Worm (Caenorhabditis elegans) whole organism, young adult: Measurements from ENCODE around the gene Y43F8B.2.

ENCODE experiments used
- C06A6.2 ChIP-seq: fragments of 200-800 bp; sonication (Bioruptor generic); conservative IDR thresholded peaks from 2 replicates; pipeline ENCODE4 v1.3.6; 2022; ENCODE audit warnings: missing genetic modification characterization, missing compliant biosample characterization
- F22D6.2 ChIP-seq: sonication (generic microtip); optimal IDR thresholded peaks from 2 replicates; lab custom pipeline; 2016; ENCODE audit warnings: mild to moderate bottlenecking, missing genetic modification characterization, missing compliant biosample characterization
- F23B12.7 ChIP-seq: sonication (generic microtip); optimal IDR thresholded peaks from 2 replicates; lab custom pipeline; 2017; ENCODE audit warnings: missing genetic modification characterization, mild to moderate bottlenecking, missing compliant biosample characterization, antibody characterized with exemption, moderate library complexity; ENCODE audit not compliant: insufficient read depth
- F52B5.7 ChIP-seq: sonication (generic microtip); optimal IDR thresholded peaks from 2 replicates; lab custom pipeline; 2016; ENCODE audit warnings: mild to moderate bottlenecking, missing genetic modification characterization, missing compliant biosample characterization
- K12H6.12 ChIP-seq: fragments of 200-800 bp; sonication (Bioruptor generic); optimal IDR thresholded peaks from 2 replicates; lab custom pipeline; 2018; ENCODE audit warnings: mild to moderate bottlenecking, missing genetic modification characterization, missing compliant biosample characterization
- Y53F4B.3 ChIP-seq: fragments of 200-800 bp; sonication (Bioruptor generic); IDR thresholded peaks from 2 replicates; pipeline ENCODE4 v1.3.6; 2022; ENCODE audit warnings: missing genetic modification reagents, missing genetic modification characterization, missing compliant biosample characterization
- Y56A3A.18 ChIP-seq: fragments of 200-800 bp; sonication (Bioruptor generic); IDR thresholded peaks from 2 replicates; pipeline ENCODE4 v1.3.6; 2022; ENCODE audit warnings: missing genetic modification reagents, missing genetic modification characterization, missing compliant biosample characterization
- akir-1 ChIP-seq: fragments of 200-800 bp; sonication (Bioruptor generic); optimal IDR thresholded peaks from 2 replicates; lab custom pipeline; 2018; ENCODE audit warnings: mild to moderate bottlenecking, missing genetic modification characterization, moderate library complexity, missing compliant biosample characterization
- ama-1 ChIP-seq, 3 experiments: fragments of 150-350 bp in 1 of 3; sonication (generic microtip) in 2 of 3; optimal IDR thresholded peaks; 2 replicates each; lab custom pipeline; 2014 to 2018; ENCODE audit warnings: missing biosample characterization in 2 of 3, missing genetic modification characterization in 2 of 3, missing genetic modification reagents in 2 of 3
- attf-5 ChIP-seq: fragments of 200-800 bp; sonication (Bioruptor generic); optimal IDR thresholded peaks from 2 replicates; lab custom pipeline; 2018; ENCODE audit warnings: mild to moderate bottlenecking, missing genetic modification characterization, missing compliant biosample characterization
- ccch-3 ChIP-seq: fragments of 200-800 bp; sonication (Bioruptor generic); optimal IDR thresholded peaks from 2 replicates; lab custom pipeline; 2018; ENCODE audit warnings: mild to moderate bottlenecking, missing genetic modification characterization, missing compliant biosample characterization
- ceh-100 ChIP-seq: fragments of 200-800 bp; sonication (Bioruptor generic); IDR thresholded peaks from 2 replicates; pipeline ENCODE4 v1.3.6; 2022; ENCODE audit warnings: missing genetic modification reagents, missing genetic modification characterization, missing compliant biosample characterization
- efl-1 ChIP-seq: fragments of 150-350 bp; optimal IDR thresholded peaks from 2 replicates; lab custom pipeline; 2014; ENCODE audit warnings: missing biosample characterization, missing genetic modification reagents, missing genetic modification characterization
- egl-18 ChIP-seq: fragments of 200-800 bp; sonication (Bioruptor generic); IDR thresholded peaks from 2 replicates; pipeline ENCODE4 v1.3.6; 2022; ENCODE audit warnings: missing genetic modification reagents, missing genetic modification characterization, missing compliant biosample characterization
- egrh-3 ChIP-seq: fragments of 200-800 bp; sonication (Bioruptor generic); IDR thresholded peaks from 2 replicates; pipeline ENCODE4 v1.3.6; 2022; ENCODE audit warnings: missing genetic modification reagents, missing genetic modification characterization, missing compliant biosample characterization
- ekl-4 ChIP-seq: fragments of 200-800 bp; sonication (Bioruptor generic); IDR thresholded peaks from 2 replicates; pipeline ENCODE4 v1.3.6; 2022; ENCODE audit warnings: missing genetic modification reagents, missing genetic modification characterization, missing compliant biosample characterization
- fkh-3 ChIP-seq: sonication (generic microtip); optimal IDR thresholded peaks from 2 replicates; lab custom pipeline; 2016; ENCODE audit warnings: mild to moderate bottlenecking, missing genetic modification characterization, missing compliant biosample characterization
- hsf-1 ChIP-seq: fragments of 200-800 bp; sonication (Bioruptor generic); IDR thresholded peaks from 2 replicates; pipeline ENCODE4 v1.3.6; 2022; ENCODE audit warnings: missing genetic modification reagents, missing genetic modification characterization, missing compliant biosample characterization
- lin-26 ChIP-seq: fragments of 200-800 bp; sonication (Bioruptor generic); IDR thresholded peaks from 2 replicates; pipeline ENCODE4 v1.3.6; 2022; ENCODE audit warnings: missing genetic modification reagents, missing genetic modification characterization, missing compliant biosample characterization
- lin-54 ChIP-seq: fragments of 200-800 bp; sonication (Bioruptor generic); optimal IDR thresholded peaks from 2 replicates; lab custom pipeline; 2018; ENCODE audit warnings: mild to moderate bottlenecking, missing genetic modification characterization, missing compliant biosample characterization
- lsl-1 ChIP-seq: fragments of 200-800 bp; sonication (Bioruptor generic); optimal IDR thresholded peaks from 2 replicates; lab custom pipeline; 2018; ENCODE audit warnings: mild to moderate bottlenecking, missing genetic modification characterization, moderate library complexity, missing compliant biosample characterization
- lsy-27 ChIP-seq: sonication (generic microtip); optimal IDR thresholded peaks from 2 replicates; lab custom pipeline; 2017; ENCODE audit warnings: missing genetic modification characterization, mild to moderate bottlenecking, missing compliant biosample characterization, antibody characterized with exemption, missing genotype, borderline replicate concordance; ENCODE audit not compliant: insufficient read depth
- madf-10 ChIP-seq: sonication (generic microtip); optimal IDR thresholded peaks from 2 replicates; lab custom pipeline; 2016; ENCODE audit warnings: mild to moderate bottlenecking, missing genetic modification characterization, missing compliant biosample characterization
- mel-28 ChIP-seq: sonication (generic microtip); optimal IDR thresholded peaks from 2 replicates; lab custom pipeline; 2016; ENCODE audit warnings: borderline replicate concordance, mild to moderate bottlenecking, missing genetic modification characterization, missing compliant biosample characterization
- nfya-1 ChIP-seq: sonication (generic microtip); optimal IDR thresholded peaks from 2 replicates; lab custom pipeline; 2017; ENCODE audit warnings: antibody characterized with exemption, missing compliant biosample characterization, missing genetic modification characterization, borderline replicate concordance; ENCODE audit not compliant: insufficient read depth
- nfya-2 ChIP-seq: fragments of 200-800 bp; sonication (Bioruptor generic); IDR thresholded peaks from 2 replicates; pipeline ENCODE4 v1.3.6; 2022; ENCODE audit warnings: missing genetic modification reagents, missing genetic modification characterization, missing compliant biosample characterization
- nfyb-1 ChIP-seq: fragments of 200-800 bp; sonication (Bioruptor generic); IDR thresholded peaks from 2 replicates; pipeline ENCODE4 v1.3.6; 2022; ENCODE audit warnings: missing genetic modification reagents, missing genetic modification characterization, missing compliant biosample characterization
- nhr-27 ChIP-seq: fragments of 200-800 bp; sonication (Bioruptor generic); optimal IDR thresholded peaks from 2 replicates; lab custom pipeline; 2018; ENCODE audit warnings: mild to moderate bottlenecking, missing genetic modification characterization, moderate library complexity, missing compliant biosample characterization
- sea-2 ChIP-seq: fragments of 200-800 bp; sonication (Bioruptor generic); IDR thresholded peaks from 2 replicates; pipeline ENCODE4 v1.3.6; 2022; ENCODE audit warnings: missing genetic modification characterization, missing compliant biosample characterization
- snpc-1.1 ChIP-seq: sonication (generic microtip); optimal IDR thresholded peaks from 2 replicates; lab custom pipeline; 2017; ENCODE audit warnings: missing genetic modification characterization, mild to moderate bottlenecking, missing compliant biosample characterization, antibody characterized with exemption, moderate library complexity, missing genotype, missing genetic modification reagents; ENCODE audit not compliant: insufficient read depth
- tbp1 ChIP-seq: fragments of 200-800 bp; sonication (Bioruptor generic); optimal IDR thresholded peaks from 2 replicates; lab custom pipeline; 2018; ENCODE audit warnings: mild to moderate bottlenecking, missing genetic modification characterization, missing compliant biosample characterization
- xnd-1 ChIP-seq: sonication (generic microtip); optimal IDR thresholded peaks from 2 replicates; lab custom pipeline; 2016; ENCODE audit warnings: missing genotype, missing genetic modification reagents, missing genetic modification characterization, missing compliant biosample characterization
- zfh-2 ChIP-seq: fragments of 200-800 bp; sonication (Bioruptor generic); conservative IDR thresholded peaks from 2 replicates; pipeline ENCODE4 v1.3.6; 2022; ENCODE audit warnings: missing genetic modification reagents, missing genetic modification characterization, missing compliant biosample characterization
- ztf-6 ChIP-seq: fragments of 200-800 bp; sonication (Bioruptor generic); IDR thresholded peaks from 2 replicates; pipeline ENCODE4 v1.3.6; 2022; ENCODE audit warnings: missing genetic modification reagents, missing genetic modification characterization, missing compliant biosample characterization

Gene Y43F8B.2

DNA sequence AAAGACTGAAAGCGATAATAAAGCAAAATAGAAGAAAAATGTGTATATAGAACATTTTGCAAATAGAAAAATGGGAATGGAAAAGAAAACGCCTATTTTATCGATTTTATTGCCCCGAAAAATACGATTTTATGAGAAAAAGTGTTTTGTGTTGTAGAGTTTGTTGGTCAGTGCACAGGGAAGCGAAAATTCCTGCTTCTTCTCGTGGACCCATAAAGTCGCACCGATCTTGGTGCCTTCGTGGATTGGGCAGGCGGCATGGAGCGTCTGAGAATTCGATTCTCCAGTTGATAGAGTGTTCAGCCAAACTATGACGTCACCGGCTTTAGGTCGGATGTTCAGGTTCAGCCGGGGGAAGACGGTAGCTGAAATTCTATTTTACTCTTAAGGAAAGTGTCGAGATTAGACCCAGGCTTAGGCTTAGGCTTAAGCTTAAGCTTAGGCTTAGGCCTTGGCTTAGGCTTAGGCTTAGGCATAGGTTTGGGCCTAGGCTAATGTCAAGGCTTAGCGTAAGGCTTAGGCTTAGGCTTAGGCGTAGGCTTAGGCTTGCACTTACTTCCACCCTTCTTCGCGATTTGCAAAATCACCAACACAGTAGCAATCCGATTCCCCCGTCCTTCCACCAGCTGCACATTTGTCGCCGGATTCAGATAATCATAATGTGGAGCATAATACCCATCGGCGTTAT, 20.5 kb downstream of the Y43F8B.2 start, which contains the start of gene Y43F8B.19:
Y43F8B.19 (minus strand) TSS at position 51 of the 688 bp plus-strand sequence.
- TF ChIP-seq madf-10 (tag; lab: Kevin White, UChicago), result no peak
- no peak for TF ChIP-seq Y53F4B.3 (GFP tag; lab: Robert Waterston, UW)
- TF ChIP-seq nfya-2 (GFP tag; lab: Robert Waterston, UW), result no peak
- no peak for TF ChIP-seq nfyb-1 (GFP tag; lab: Robert Waterston, UW)
- TF ChIP-seq egl-18 (GFP tag; lab: Robert Waterston, UW), result no peak
- TF ChIP-seq lsy-27, result no peak
- TF ChIP-seq fkh-3 (tag; lab: Kevin White, UChicago), result no peak
- no peak for TF ChIP-seq nhr-27 (tag; lab: Kevin White, UChicago)
- TF ChIP-seq attf-5 (GFP tag; lab: Kevin White, UChicago), result no peak
- no peak for TF ChIP-seq lin-26 (GFP tag; lab: Robert Waterston, UW)
- no peak for TF ChIP-seq lsl-1
- no peak for TF ChIP-seq ceh-100 (GFP tag; lab: Robert Waterston, UW)
- no peak for TF ChIP-seq snpc-1.1 (tag; lab: Kevin White, UChicago)

DNA sequence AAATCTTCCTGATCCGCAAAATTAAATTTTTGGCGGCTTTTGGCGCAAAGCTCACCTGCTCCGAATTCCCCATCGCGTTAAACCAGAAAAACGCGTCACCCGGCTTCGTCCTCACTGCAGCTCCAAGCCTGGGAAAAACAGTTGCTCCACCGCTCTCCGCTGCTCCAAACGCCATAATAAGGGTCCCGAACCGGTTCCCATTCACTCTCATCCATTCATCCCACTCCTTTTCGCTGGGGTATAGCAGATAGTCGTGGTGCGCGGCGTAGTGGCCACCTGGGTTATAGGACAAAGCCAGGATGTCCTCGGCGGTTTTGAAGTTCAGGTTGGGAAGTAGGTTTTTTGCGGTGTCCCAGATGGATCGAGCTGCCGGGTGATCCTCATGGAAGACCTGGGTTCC, 22.0 kb downstream of the Y43F8B.2 start:
- TF ChIP-seq zfh-2 (GFP tag; lab: Robert Waterston, UW) (peak; percentile 72; the same call in 1 of the 2 replicates), ekl-4 (GFP tag; lab: Robert Waterston, UW) (no peak)
- TF ChIP-seq, all 124 proteins: peak for 1

ce11 chrV:19510352-19510751, 22.6 kb downstream of the Y43F8B.2 start:
- TF ChIP-seq nfya-1, result no peak
- no peak for TF ChIP-seq akir-1 (GFP tag; lab: Kevin White, UChicago)
- no peak for TF ChIP-seq efl-1 (GFP tag; lab: Kevin White, UChicago)
- no peak for TF ChIP-seq F22D6.2 (tag; lab: Kevin White, UChicago)
- TF ChIP-seq ccch-3 (GFP tag; lab: Kevin White, UChicago), result no peak
- TF ChIP-seq lin-54, result no peak
- no peak for TF ChIP-seq tbp1 (GFP tag; lab: Kevin White, UChicago)
- no peak for TF ChIP-seq C06A6.2 (GFP tag; lab: Robert Waterston, UW)

DNA sequence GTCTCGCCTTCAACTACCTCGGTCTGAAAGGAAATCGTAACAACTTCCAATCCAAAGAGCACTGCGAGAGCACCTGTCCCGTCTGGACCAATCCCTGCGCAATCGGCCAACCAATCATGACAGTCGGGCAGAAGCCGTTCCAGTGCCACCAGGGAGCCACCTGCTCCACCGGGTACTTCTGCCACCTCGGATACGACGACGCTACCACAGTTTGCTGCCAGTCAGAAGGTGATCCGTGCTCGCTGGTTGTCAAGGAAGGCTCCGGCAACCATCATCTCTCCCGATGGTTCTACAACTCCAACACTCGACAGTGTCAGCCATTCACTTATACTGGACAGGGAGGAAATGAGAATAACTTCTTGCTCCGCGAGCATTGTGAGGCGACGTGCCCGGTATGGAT, 23.8 kb downstream of the Y43F8B.2 start:
- no peak for TF ChIP-seq sea-2 (GFP tag; lab: Robert Waterston, UW)
- no peak for TF ChIP-seq ztf-6 (GFP tag; lab: Robert Waterston, UW)
- no peak for TF ChIP-seq xnd-1 (tag; lab: Kevin White, UChicago)
- TF ChIP-seq nfyb-1 (GFP tag; lab: Robert Waterston, UW), result no peak
- no peak for TF ChIP-seq Y56A3A.18 (GFP tag; lab: Robert Waterston, UW)
- TF ChIP-seq ama-1 (optimal IDR thresholded peaks at IDR 0.05; lab: Kevin White, UChicago), result no peak
- no peak for TF ChIP-seq ama-1 (GFP tag; optimal IDR thresholded peaks at IDR 0.05; lab: Kevin White, UChicago)
- peak; percentile 80 for TF ChIP-seq zfh-2 (GFP tag; lab: Robert Waterston, UW)
- no peak for TF ChIP-seq hsf-1 (GFP tag; lab: Robert Waterston, UW)
- no peak for TF ChIP-seq mel-28 (tag; lab: Kevin White, UChicago)
- no peak for TF ChIP-seq K12H6.12
- no peak for TF ChIP-seq F23B12.7
- no peak for TF ChIP-seq F52B5.7 (tag; lab: Kevin White, UChicago)
- peak; percentile 56; the same call in 1 of the 2 replicates for TF ChIP-seq egrh-3 (GFP tag; lab: Robert Waterston, UW)
